Fruit fly (Drosophila melanogaster) whole organism, embryonic: Measurements from ENCODE around the gene CG12560.

Experiments
- Bdp1 ChIP-seq: fragments of 200-800 bp; sonication (Bioruptor generic); optimal IDR thresholded peaks from 3 replicates; lab custom pipeline; 2016; ENCODE audit warnings: missing biosample characterization, missing genetic modification characterization
- CG10462 ChIP-seq: fragments of 200-800 bp; sonication (Bioruptor generic); optimal IDR thresholded peaks from 2 replicates; lab custom pipeline; 2016; ENCODE audit warnings: missing biosample characterization, missing genetic modification characterization
- CG11560 ChIP-seq: fragments of 200-800 bp; sonication (Bioruptor generic); IDR thresholded peaks from 3 replicates; pipeline ENCODE4 v1.3.6; 2022; ENCODE audit warnings: missing biosample characterization, missing genetic modification characterization
- CG12769 ChIP-seq: fragments of 200-800 bp; sonication (Bioruptor generic); optimal IDR thresholded peaks from 2 replicates; lab custom pipeline; 2019; ENCODE audit warnings: missing biosample characterization, mild to moderate bottlenecking, missing genetic modification characterization, moderate library complexity
- CG14014 ChIP-seq: fragments of 200-800 bp; sonication (Bioruptor generic); IDR thresholded peaks from 2 replicates; pipeline ENCODE4 v1.3.6; 2022; ENCODE audit warnings: missing biosample characterization, missing genetic modification characterization
- CG15479 ChIP-seq: fragments of 200-800 bp; sonication (Bioruptor generic); optimal IDR thresholded peaks from 3 replicates; lab custom pipeline; 2019; ENCODE audit warnings: missing biosample characterization, mild to moderate bottlenecking, missing genetic modification characterization, moderate library complexity
- CG17359 ChIP-seq: fragments of 200-800 bp; sonication (Bioruptor generic); optimal IDR thresholded peaks from 3 replicates; lab custom pipeline; 2018; ENCODE audit warnings: missing biosample characterization, mild to moderate bottlenecking, missing genetic modification characterization, moderate library complexity
- CG17912 ChIP-seq: fragments of 200-800 bp; sonication (Bioruptor generic); optimal IDR thresholded peaks from 2 replicates; lab custom pipeline; 2018; ENCODE audit warnings: missing biosample characterization, mild to moderate bottlenecking, missing genetic modification characterization
- CG4404 ChIP-seq: fragments of 200-800 bp; sonication (Bioruptor generic); IDR thresholded peaks from 2 replicates; pipeline ENCODE4 v1.3.6; 2022; ENCODE audit warnings: missing biosample characterization, missing genetic modification characterization
- CG5245 ChIP-seq: fragments of 200-800 bp; sonication (Bioruptor generic); optimal IDR thresholded peaks from 3 replicates; lab custom pipeline; 2016; ENCODE audit warnings: missing biosample characterization, missing genetic modification characterization
- CG6683 ChIP-seq: fragments of 200-800 bp; sonication (Bioruptor generic); optimal IDR thresholded peaks from 2 replicates; lab custom pipeline; 2017; ENCODE audit warnings: missing biosample characterization, mild to moderate bottlenecking, missing genetic modification characterization, missing genetic modification reagents
- CG6765 ChIP-seq: fragments of 200-800 bp; sonication (Bioruptor generic); optimal IDR thresholded peaks from 3 replicates; lab custom pipeline; 2017; ENCODE audit warnings: missing biosample characterization, mild to moderate bottlenecking, missing genetic modification characterization
- CG6791 ChIP-seq: fragments of 200-800 bp; sonication (Bioruptor generic); IDR thresholded peaks from 3 replicates; pipeline ENCODE4 v1.3.6; 2022; ENCODE audit warnings: missing biosample characterization, missing genetic modification characterization; ENCODE audit not compliant: partially characterized antibody
- CG6813 ChIP-seq: fragments of 200-800 bp; sonication (Bioruptor generic); optimal IDR thresholded peaks from 2 replicates; lab custom pipeline; 2017; ENCODE audit warnings: missing biosample characterization, missing genetic modification characterization, mild to moderate bottlenecking, moderate library complexity, missing genetic modification reagents
- CG7963 ChIP-seq: fragments of 200-800 bp; sonication (Bioruptor generic); IDR thresholded peaks from 3 replicates; pipeline ENCODE4 v1.3.6; 2022; ENCODE audit warnings: missing biosample characterization, missing genetic modification characterization; ENCODE audit not compliant: partially characterized antibody
- D ChIP-seq, 2 experiments: fragments of 200-800 bp in 1 of 2; fragments of >200 bp in 1 of 2; sonication (Bioruptor generic) in 1 of 2; optimal IDR thresholded peaks; 2 replicates in 1 of 2; 3 replicates in 1 of 2; lab custom pipeline; 2017; ENCODE audit warnings: mild to moderate bottlenecking in 1 of 2, missing biosample characterization in 1 of 2, missing genetic modification characterization in 1 of 2, missing genetic modification reagents in 1 of 2
- Dbx ChIP-seq: fragments of 200-800 bp; sonication (Bioruptor generic); IDR thresholded peaks from 3 replicates; pipeline ENCODE4 v1.3.6; 2022; ENCODE audit warnings: missing biosample characterization, missing genetic modification characterization
- Deaf1 ChIP-seq: fragments of 200-800 bp; optimal IDR thresholded peaks from 3 replicates; lab custom pipeline; 2019; ENCODE audit warnings: missing biosample characterization, mild to moderate bottlenecking, missing genetic modification characterization, moderate library complexity
- Ets65A ChIP-seq: fragments of 200-800 bp; sonication (Bioruptor generic); peaks from one replicate; lab custom pipeline; 2016; ENCODE audit warnings: missing biosample characterization, missing genetic modification characterization
- Hey ChIP-seq: fragments of 200-800 bp; sonication (Bioruptor generic); optimal IDR thresholded peaks from 3 replicates; lab custom pipeline; 2018; ENCODE audit warnings: missing biosample characterization, mild to moderate bottlenecking, missing genetic modification characterization
- Jarid2 ChIP-seq: fragments of 200-800 bp; sonication (Bioruptor generic); optimal IDR thresholded peaks from 3 replicates; lab custom pipeline; 2017; ENCODE audit warnings: mild to moderate bottlenecking, missing biosample characterization, missing genetic modification reagents, missing genetic modification characterization
- Mad ChIP-seq: fragments of 200-800 bp; sonication (Bioruptor generic); optimal IDR thresholded peaks from 2 replicates; lab custom pipeline; 2016; ENCODE audit warnings: missing biosample characterization, missing genetic modification characterization
- Pdp1 ChIP-seq, 2 experiments: fragments of 200-800 bp; sonication (Bioruptor generic); optimal IDR thresholded peaks; 3 replicates each; lab custom pipeline; 2016; ENCODE audit warnings: missing biosample characterization in 2 of 2, missing genetic modification characterization in 2 of 2, mild to moderate bottlenecking in 1 of 2, moderate library complexity in 1 of 2
- Rfx ChIP-seq: fragments of 200-800 bp; sonication (Bioruptor generic); IDR thresholded peaks from 2 replicates; pipeline ENCODE4 v1.3.6; 2022; ENCODE audit warnings: missing biosample characterization, missing genetic modification characterization
- amos ChIP-seq: fragments of 200-800 bp; sonication (Bioruptor generic); IDR thresholded peaks from 2 replicates; pipeline ENCODE4 v1.3.6; 2022; ENCODE audit warnings: missing biosample characterization, missing genetic modification characterization; ENCODE audit not compliant: partially characterized antibody
- ci ChIP-seq: fragments of 200-800 bp; sonication (Bioruptor generic); IDR thresholded peaks from 3 replicates; pipeline ENCODE4 v1.3.6; 2022; ENCODE audit warnings: missing biosample characterization, missing genetic modification characterization
- crp ChIP-seq, 2 experiments: fragments of 200-800 bp; sonication (Bioruptor generic); optimal IDR thresholded peaks; 2 replicates in 1 of 2; 3 replicates in 1 of 2; lab custom pipeline; 2017; ENCODE audit warnings: missing biosample characterization in 2 of 2, missing genetic modification characterization in 2 of 2, mild to moderate bottlenecking in 1 of 2, moderate library complexity in 1 of 2
- dati ChIP-seq: fragments of 200-800 bp; sonication (Bioruptor generic); IDR thresholded peaks from 2 replicates; pipeline ENCODE4 v1.3.6; 2022; ENCODE audit warnings: missing biosample characterization, missing genetic modification characterization
- disco-r ChIP-seq: fragments of 200-800 bp; sonication (Bioruptor generic); optimal IDR thresholded peaks from 2 replicates; lab custom pipeline; 2016; ENCODE audit warnings: missing biosample characterization, missing genetic modification characterization
- dm ChIP-seq: fragments of 200-800 bp; sonication (Bioruptor generic); optimal IDR thresholded peaks from 3 replicates; lab custom pipeline; 2016; ENCODE audit warnings: missing biosample characterization, missing genetic modification characterization
- exex ChIP-seq: fragments of 200-800 bp; sonication (Bioruptor generic); optimal IDR thresholded peaks from 4 replicates; lab custom pipeline; 2018; ENCODE audit warnings: missing biosample characterization, mild to moderate bottlenecking, missing genetic modification characterization, moderate library complexity
- gcm ChIP-seq: fragments of 200-800 bp; sonication (Bioruptor generic); optimal IDR thresholded peaks from 2 replicates; lab custom pipeline; 2019; ENCODE audit warnings: missing biosample characterization, mild to moderate bottlenecking, missing genetic modification characterization, moderate library complexity
- gsb-n ChIP-seq: fragments of 200-800 bp; sonication (Bioruptor generic); optimal IDR thresholded peaks from 3 replicates; lab custom pipeline; 2018; ENCODE audit warnings: missing biosample characterization, mild to moderate bottlenecking, missing genetic modification characterization
- hb ChIP-seq: fragments of 200-800 bp; sonication (Bioruptor generic); IDR thresholded peaks from 3 replicates; pipeline ENCODE4 v1.3.6; 2022; ENCODE audit warnings: missing biosample characterization, missing genetic modification characterization; ENCODE audit not compliant: partially characterized antibody
- ind ChIP-seq: fragments of 200-800 bp; sonication (Bioruptor generic); optimal IDR thresholded peaks from 3 replicates; lab custom pipeline; 2016; ENCODE audit warnings: missing biosample characterization, missing genetic modification characterization
- phol ChIP-seq: fragments of 200-800 bp; sonication (Bioruptor generic); optimal IDR thresholded peaks from 3 replicates; lab custom pipeline; 2018; ENCODE audit warnings: missing biosample characterization, mild to moderate bottlenecking, missing genetic modification characterization, moderate library complexity
- pnt ChIP-seq: fragments of 200-800 bp; sonication (Bioruptor generic); optimal IDR thresholded peaks from 3 replicates; lab custom pipeline; 2016; ENCODE audit warnings: missing biosample characterization, missing genetic modification characterization
- pros ChIP-seq: fragments of 200-800 bp; sonication (Bioruptor generic); optimal IDR thresholded peaks from 3 replicates; lab custom pipeline; 2019; ENCODE audit warnings: missing biosample characterization, mild to moderate bottlenecking, missing genetic modification characterization, moderate library complexity
- so ChIP-seq: fragments of 200-800 bp; sonication (Bioruptor generic); IDR thresholded peaks from 3 replicates; pipeline ENCODE4 v1.3.6; 2022; ENCODE audit warnings: missing biosample characterization, missing genetic modification characterization
- sob ChIP-seq: fragments of 200-800 bp; sonication (Bioruptor generic); IDR thresholded peaks from 2 replicates; pipeline ENCODE4 v1.3.6; 2022; ENCODE audit warnings: missing biosample characterization, missing genetic modification characterization
- trem ChIP-seq: fragments of 200-800 bp; optimal IDR thresholded peaks from 3 replicates; lab custom pipeline; 2019; ENCODE audit warnings: missing biosample characterization, mild to moderate bottlenecking, missing genetic modification characterization, moderate library complexity
- unc-4 ChIP-seq: fragments of 200-800 bp; sonication (Bioruptor generic); IDR thresholded peaks from 2 replicates; pipeline ENCODE4 v1.3.6; 2022; ENCODE audit warnings: missing biosample characterization, missing genetic modification characterization; ENCODE audit not compliant: partially characterized antibody

Gene CG12560

dm6 chr2L:7991391-7991876, 17.8 kb downstream of the CG12560 start (continued):
- TF ChIP-seq CG6683 (GFP tag; lab: Kevin White, UChicago), result no peak
- TF ChIP-seq Jarid2 (GFP tag; lab: Kevin White, UChicago), result peak; percentile 73
- peak; percentile 69 for TF ChIP-seq CG10462 (GFP tag; lab: Kevin White, UChicago)
- TF ChIP-seq phol (tag; lab: Kevin White, UChicago), result no peak
- peak; percentile 11; the same call in 1 of the 3 replicates for TF ChIP-seq Dbx (GFP tag; lab: Robert Waterston, UW)
- TF ChIP-seq sob (GFP tag; lab: Robert Waterston, UW), result 0 out of 2 replicates have a peak, but pooled peaks have one; percentile 17
- no peak for TF ChIP-seq CG6765 (GFP tag; lab: Kevin White, UChicago)
- 0 out of 2 replicates have a peak, but pooled peaks have one; percentile 30 for TF ChIP-seq Rfx (GFP tag; lab: Robert Waterston, UW)
- TF ChIP-seq CG17359 (tag; lab: Kevin White, UChicago), result no peak
- TF ChIP-seq Hey (tag; lab: Kevin White, UChicago), result no peak
- no peak for TF ChIP-seq unc-4 (GFP tag; lab: Robert Waterston, UW)
- no peak for TF ChIP-seq Mad (GFP tag; lab: Kevin White, UChicago)
- peak in 1 of 2 experiments; percentile 5 for TF ChIP-seq Pdp1 (GFP tag; optimal IDR thresholded peaks at IDR 0.05; lab: Kevin White, UChicago)
- TF ChIP-seq ci (GFP tag; lab: Robert Waterston, UW), result peak; percentile 40; the same call in 2 of the 3 replicates
- peak; percentile 33 for TF ChIP-seq trem
- peak; percentile 46; the same call in 2 of the 3 replicates for TF ChIP-seq CG6791 (GFP tag; lab: Robert Waterston, UW)
- 0 out of 3 replicates have a peak, but pooled peaks have one; percentile 38 for TF ChIP-seq so (GFP tag; lab: Robert Waterston, UW)
- TF ChIP-seq CG17912 (GFP tag; lab: Kevin White, UChicago), result no peak
- TF ChIP-seq CG6813 (GFP tag; lab: Kevin White, UChicago), result no peak
- no peak for TF ChIP-seq gsb-n (tag; lab: Kevin White, UChicago)
- peak; percentile 59 for TF ChIP-seq CG15479 (GFP tag; lab: Kevin White, UChicago)
- TF ChIP-seq Bdp1 (GFP tag; lab: Kevin White, UChicago), result no peak
- TF ChIP-seq CG12769 (tag; lab: Kevin White, UChicago), result peak; percentile 48
- no peak for TF ChIP-seq hb (GFP tag; lab: Robert Waterston, UW)
- TF ChIP-seq pros (GFP tag; lab: Kevin White, UChicago), result peak; percentile 55
- TF ChIP-seq CG7963 (GFP tag; lab: Robert Waterston, UW), result 0 out of 3 replicates have a peak, but pooled peaks have one; percentile 24
- peak; percentile 90 for TF ChIP-seq Ets65A (GFP tag; lab: Kevin White, UChicago)
- TF ChIP-seq amos (GFP tag; lab: Robert Waterston, UW), result no peak
- TF ChIP-seq CG11560 (tag; lab: Robert Waterston, UW), result no peak
- TF ChIP-seq disco-r (GFP tag; lab: Kevin White, UChicago), result no peak
- TF ChIP-seq ind (GFP tag; lab: Kevin White, UChicago), result no peak
- no peak for TF ChIP-seq CG14014 (GFP tag; lab: Robert Waterston, UW)
- TF ChIP-seq CG5245 (GFP tag; lab: Kevin White, UChicago), result no peak
- TF ChIP-seq crp (GFP tag; optimal IDR thresholded peaks at IDR 0.05; lab: Kevin White, UChicago), result no peak
- peak; percentile 82 for TF ChIP-seq Deaf1 (tag; lab: Kevin White, UChicago)
- peak; percentile 3 for TF ChIP-seq dm (GFP tag; lab: Kevin White, UChicago)
- no peak for TF ChIP-seq CG4404 (GFP tag; lab: Robert Waterston, UW)
- peak; percentile 61 for TF ChIP-seq D (optimal IDR thresholded peaks at IDR 0.05; lab: Kevin White, UChicago)
- TF ChIP-seq D (GFP tag; optimal IDR thresholded peaks at IDR 0.05; lab: Kevin White, UChicago), result no peak
- TF ChIP-seq dati, result no peak
- TF ChIP-seq exex (tag; lab: Kevin White, UChicago), result peak; percentile 36
- TF ChIP-seq gcm (GFP tag; lab: Kevin White, UChicago), result peak; percentile 89
- TF ChIP-seq pnt (GFP tag; lab: Kevin White, UChicago), result no peak
